ENCODE assay signal across 2 worm cellular contexts in the genomic region with DNA sequence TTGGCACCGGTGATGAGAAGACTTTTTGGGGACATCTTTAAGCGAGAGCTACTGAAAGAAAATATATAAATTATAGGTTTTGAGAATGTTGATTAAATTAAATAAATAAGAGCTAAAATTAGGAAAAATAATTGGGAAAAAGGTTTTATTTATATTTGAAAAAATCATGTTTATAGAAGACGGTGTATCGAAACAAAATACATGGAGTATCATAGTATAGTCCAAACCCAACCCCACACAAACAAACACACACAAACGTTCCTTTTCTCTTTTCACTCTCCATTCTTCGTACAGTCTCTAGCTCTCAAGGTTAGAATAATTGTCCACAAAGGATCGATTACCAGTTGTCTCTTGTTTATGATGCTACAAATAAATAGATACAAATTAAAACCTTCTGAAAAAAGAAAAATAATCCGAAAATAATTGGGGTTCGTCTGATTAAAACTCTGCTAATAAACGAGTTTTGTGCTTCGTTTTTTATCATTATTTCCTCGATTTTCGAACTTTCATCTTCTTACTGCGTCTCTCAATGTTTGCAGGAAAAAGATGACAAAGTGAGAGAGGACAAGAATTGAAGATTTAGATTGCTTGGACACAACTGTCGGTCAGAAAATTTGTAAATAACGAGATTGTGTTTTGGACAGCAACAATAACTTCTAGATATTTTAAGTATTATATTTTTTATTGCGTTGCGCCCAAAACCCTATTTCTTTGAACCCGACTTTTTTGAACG.
TF ChIP-seq lines count a peak whose summit lies in the region.

A gene (minus strand): TSS at position 51 of the 733 bp plus-strand sequence.

TF ChIP-seq in whole organism, L1 larva, 84 proteins besides CTCF, POLR2A, EP300 and RAD21 (continued from another document):
- no peak for TF ChIP-seq lin-13 (GFP tag; optimal IDR thresholded peaks at IDR 0.05; lab: Kevin White, UChicago)
- no peak for TF ChIP-seq nhr-90 (tag; optimal IDR thresholded peaks at IDR 0.05; lab: Kevin White, UChicago; ENCODE audit: poor library complexity)

TF ChIP-seq in whole organism, L3 larva, 47 proteins besides CTCF, POLR2A, EP300 and RAD21 (continued from another document):
- TF ChIP-seq daf-12 (tag; optimal IDR thresholded peaks at IDR 0.05; lab: Kevin White, UChicago), result no peak
- TF ChIP-seq ceh-16 (tag; optimal IDR thresholded peaks at IDR 0.05; lab: Kevin White, UChicago), result no peak
- TF ChIP-seq ceh-9 (tag; optimal IDR thresholded peaks at IDR 0.05; lab: Kevin White, UChicago), result no peak
- no peak for TF ChIP-seq nhr-237 (tag; optimal IDR thresholded peaks at IDR 0.05; lab: Kevin White, UChicago)
- no peak for TF ChIP-seq lin-15B (tag; optimal IDR thresholded peaks at IDR 0.05; lab: Kevin White, UChicago)
